Fruit fly (Drosophila melanogaster) whole organism, pupa: Measurements from ENCODE around the gene CG18731.
A peak's percentile ranks its signal among the peaks of the same experiment; 100 is the strongest.

Source experiments
- CG10348 ChIP-seq: fragments of 200-800 bp; sonication (Bioruptor generic); IDR thresholded peaks from 2 replicates; pipeline ENCODE4 v1.3.6; 2022; ENCODE audit warnings: missing biosample characterization, missing genetic modification characterization
- CG12605 ChIP-seq: fragments of 200-800 bp; sonication (Bioruptor generic); IDR thresholded peaks from 2 replicates; pipeline ENCODE4 v1.3.6; 2022; ENCODE audit warnings: missing biosample characterization, missing genetic modification characterization
- CG13204 ChIP-seq: fragments of 200-800 bp; sonication (Bioruptor generic); optimal IDR thresholded peaks from 2 replicates; lab custom pipeline; 2018; ENCODE audit warnings: missing biosample characterization, mild to moderate bottlenecking, missing genetic modification characterization, moderate library complexity
- CG14655 ChIP-seq: fragments of 200-800 bp; sonication (Bioruptor generic); optimal IDR thresholded peaks from 3 replicates; lab custom pipeline; 2017; ENCODE audit warnings: mild to moderate bottlenecking, missing biosample characterization, missing genetic modification reagents, missing genetic modification characterization
- CG15710 ChIP-seq: fragments of 200-800 bp; sonication (Bioruptor generic); optimal IDR thresholded peaks from 2 replicates; lab custom pipeline; 2018; ENCODE audit warnings: missing biosample characterization, mild to moderate bottlenecking, missing genetic modification characterization, moderate library complexity
- CG17806 ChIP-seq: fragments of 200-800 bp; sonication (Bioruptor generic); optimal IDR thresholded peaks from 2 replicates; lab custom pipeline; 2018; ENCODE audit warnings: missing biosample characterization, mild to moderate bottlenecking, missing genetic modification characterization, moderate library complexity
- CG32121 ChIP-seq: fragments of 200-800 bp; sonication (Bioruptor generic); IDR thresholded peaks from 2 replicates; pipeline ENCODE4 v1.3.6; 2022; ENCODE audit warnings: missing biosample characterization, missing genetic modification characterization
- CG34367 ChIP-seq: fragments of 200-800 bp; sonication (Bioruptor generic); optimal IDR thresholded peaks from 2 replicates; lab custom pipeline; 2018; ENCODE audit warnings: missing biosample characterization, mild to moderate bottlenecking, missing genetic modification characterization
- CG4496 ChIP-seq: fragments of 200-800 bp; sonication (Bioruptor generic); IDR thresholded peaks from 3 replicates; pipeline ENCODE4 v1.3.6; 2022; ENCODE audit warnings: missing biosample characterization, missing genetic modification characterization
- CG8159 ChIP-seq: fragments of 200-800 bp; sonication (Bioruptor generic); optimal IDR thresholded peaks from 3 replicates; lab custom pipeline; 2018; ENCODE audit warnings: missing biosample characterization, mild to moderate bottlenecking, missing genetic modification characterization, moderate library complexity
- CG8301 ChIP-seq: fragments of 200-800 bp; sonication (Bioruptor generic); optimal IDR thresholded peaks from 2 replicates; lab custom pipeline; 2018; ENCODE audit warnings: missing biosample characterization, mild to moderate bottlenecking, missing genetic modification characterization
- CG9948 ChIP-seq: fragments of 200-800 bp; sonication (Bioruptor generic); optimal IDR thresholded peaks from 2 replicates; lab custom pipeline; 2018; ENCODE audit warnings: missing biosample characterization, mild to moderate bottlenecking, missing genetic modification characterization, moderate library complexity
- D1 ChIP-seq: fragments of 200-800 bp; sonication (Bioruptor generic); optimal IDR thresholded peaks from 2 replicates; lab custom pipeline; 2018; ENCODE audit warnings: missing biosample characterization, mild to moderate bottlenecking, missing genetic modification characterization, moderate library complexity
- EcR ChIP-seq: fragments of 200-800 bp; sonication (Bioruptor generic); optimal IDR thresholded peaks from 3 replicates; lab custom pipeline; 2019; ENCODE audit warnings: missing biosample characterization, missing genetic modification characterization, mild to moderate bottlenecking, moderate library complexity, missing genetic modification reagents
- Ets98B ChIP-seq: fragments of 200-800 bp; sonication (Bioruptor generic); IDR thresholded peaks from 2 replicates; pipeline ENCODE4 v1.3.6; 2022; ENCODE audit warnings: missing biosample characterization, missing genetic modification characterization
- Pif1A ChIP-seq: fragments of 200-800 bp; sonication (Bioruptor generic); optimal IDR thresholded peaks from 3 replicates; lab custom pipeline; 2016; ENCODE audit warnings: missing biosample characterization, missing genetic modification characterization
- Pif1B ChIP-seq: fragments of 200-800 bp; sonication (Bioruptor generic); optimal IDR thresholded peaks from 3 replicates; lab custom pipeline; 2016; ENCODE audit warnings: missing biosample characterization, missing genetic modification characterization
- Snoo ChIP-seq: fragments of 200-800 bp; sonication (Bioruptor generic); optimal IDR thresholded peaks from 3 replicates; lab custom pipeline; 2017; ENCODE audit warnings: missing biosample characterization, mild to moderate bottlenecking, missing genetic modification characterization, inconsistent platforms
- fd96Ca ChIP-seq: fragments of 200-800 bp; sonication (Bioruptor generic); IDR thresholded peaks from 3 replicates; pipeline ENCODE4 v1.3.6; 2022; ENCODE audit warnings: missing biosample characterization, missing genetic modification characterization
- gl ChIP-seq: fragments of 200-800 bp; sonication (Bioruptor generic); optimal IDR thresholded peaks from 2 replicates; lab custom pipeline; 2018; ENCODE audit warnings: missing biosample characterization, mild to moderate bottlenecking, missing genetic modification characterization
- rn ChIP-seq: fragments of 200-800 bp; sonication (Bioruptor generic); IDR thresholded peaks from 2 replicates; pipeline ENCODE4 v1.3.6; 2022; ENCODE audit warnings: missing biosample characterization, missing genetic modification characterization

CG18731 gene

dm6 chr3R:29756153-29756552, 31.3 kb downstream of the CG18731 start:
- no peak for TF ChIP-seq CG4496 (GFP tag; lab: Robert Waterston, UW)
- no peak for TF ChIP-seq Pif1B (GFP tag; lab: Kevin White, UChicago)
- no peak for TF ChIP-seq CG8159 (tag; lab: Kevin White, UChicago)
- no peak for TF ChIP-seq CG13204 (GFP tag; lab: Kevin White, UChicago)
- TF ChIP-seq Snoo (tag; lab: Kevin White, UChicago): no peak
- TF ChIP-seq D1 (tag; lab: Kevin White, UChicago): no peak
- no peak for TF ChIP-seq CG17806
- TF ChIP-seq, all 21 proteins: peak for 0

DNA sequence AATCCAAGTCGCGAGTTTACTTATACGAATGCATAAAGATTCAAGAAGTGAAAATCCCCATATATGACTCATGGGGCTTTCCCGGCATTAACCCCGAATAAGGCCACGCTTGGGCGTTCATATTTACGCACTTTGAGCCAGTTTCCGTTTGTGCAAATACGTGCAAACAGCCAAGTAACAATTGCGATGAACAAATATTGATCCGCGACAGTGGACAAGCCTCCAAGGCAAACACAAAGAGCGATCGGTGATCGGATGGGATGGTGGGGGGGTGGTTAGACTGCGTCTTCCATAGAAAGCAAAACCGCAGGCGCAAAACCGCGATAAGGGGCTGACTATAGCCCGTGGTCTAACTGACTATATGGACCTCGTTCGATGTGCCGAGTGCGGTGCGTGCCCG, 32.4 kb downstream of the CG18731 start:
- no peak for TF ChIP-seq D1 (tag; lab: Kevin White, UChicago)
- TF ChIP-seq CG32121: no peak; the same call in 1 of the 2 replicates
- peak; percentile 83 for TF ChIP-seq CG13204 (GFP tag; lab: Kevin White, UChicago)
- peak; percentile 40 for TF ChIP-seq CG12605 (GFP tag; lab: Robert Waterston, UW)
- no peak for TF ChIP-seq CG8301
- TF ChIP-seq rn (GFP tag; lab: Robert Waterston, UW): 0 out of 2 replicates have a peak, but pooled peaks have one; percentile 18
- TF ChIP-seq CG17806: no peak
- peak; percentile 35 for TF ChIP-seq EcR (GFP tag; lab: Kevin White, UChicago)
- TF ChIP-seq CG9948: no peak
- TF ChIP-seq CG10348 (GFP tag; lab: Robert Waterston, UW): no peak
- peak; percentile 52 for TF ChIP-seq CG34367 (tag; lab: Kevin White, UChicago)
- peak; percentile 62 for TF ChIP-seq Pif1A (GFP tag; lab: Kevin White, UChicago)
- no peak for TF ChIP-seq CG15710 (tag; lab: Kevin White, UChicago)
- no peak for TF ChIP-seq Snoo (tag; lab: Kevin White, UChicago)
- TF ChIP-seq CG14655: no peak
- no peak for TF ChIP-seq Pif1B (GFP tag; lab: Kevin White, UChicago)
- peak; percentile 74 for TF ChIP-seq gl
- TF ChIP-seq Ets98B (GFP tag; lab: Robert Waterston, UW): peak; percentile 37; the same call in 1 of the 2 replicates
- no peak for TF ChIP-seq CG8159 (tag; lab: Kevin White, UChicago)
- TF ChIP-seq CG4496 (GFP tag; lab: Robert Waterston, UW): peak; percentile 36; the same call in 2 of the 3 replicates
- peak; percentile 49 for TF ChIP-seq fd96Ca (GFP tag; lab: Robert Waterston, UW)

dm6 chr3R:29757681-29758080, 32.9 kb downstream of the CG18731 start:
- TF ChIP-seq CG12605 (GFP tag; lab: Robert Waterston, UW): no peak
- TF ChIP-seq CG8301: peak; percentile 55
- TF ChIP-seq CG14655: peak; percentile 63
- TF ChIP-seq fd96Ca (GFP tag; lab: Robert Waterston, UW): peak; percentile 72
- peak; percentile 38 for TF ChIP-seq Ets98B (GFP tag; lab: Robert Waterston, UW)
- peak; percentile 42 for TF ChIP-seq CG17806
- peak; percentile 53 for TF ChIP-seq CG8159 (tag; lab: Kevin White, UChicago)
- peak; percentile 38 for TF ChIP-seq CG15710 (tag; lab: Kevin White, UChicago)
- TF ChIP-seq CG4496 (GFP tag; lab: Robert Waterston, UW): peak; percentile 71
- TF ChIP-seq Snoo (tag; lab: Kevin White, UChicago): peak; percentile 5
- peak; percentile 37 for TF ChIP-seq CG32121
- TF ChIP-seq Pif1B (GFP tag; lab: Kevin White, UChicago): peak; percentile 47
- TF ChIP-seq D1 (tag; lab: Kevin White, UChicago): peak; percentile 10
- TF ChIP-seq CG9948: peak; percentile 34
- TF ChIP-seq Pif1A (GFP tag; lab: Kevin White, UChicago): no peak
- TF ChIP-seq rn (GFP tag; lab: Robert Waterston, UW): no peak
- TF ChIP-seq, all 21 proteins: peak for 13

DNA sequence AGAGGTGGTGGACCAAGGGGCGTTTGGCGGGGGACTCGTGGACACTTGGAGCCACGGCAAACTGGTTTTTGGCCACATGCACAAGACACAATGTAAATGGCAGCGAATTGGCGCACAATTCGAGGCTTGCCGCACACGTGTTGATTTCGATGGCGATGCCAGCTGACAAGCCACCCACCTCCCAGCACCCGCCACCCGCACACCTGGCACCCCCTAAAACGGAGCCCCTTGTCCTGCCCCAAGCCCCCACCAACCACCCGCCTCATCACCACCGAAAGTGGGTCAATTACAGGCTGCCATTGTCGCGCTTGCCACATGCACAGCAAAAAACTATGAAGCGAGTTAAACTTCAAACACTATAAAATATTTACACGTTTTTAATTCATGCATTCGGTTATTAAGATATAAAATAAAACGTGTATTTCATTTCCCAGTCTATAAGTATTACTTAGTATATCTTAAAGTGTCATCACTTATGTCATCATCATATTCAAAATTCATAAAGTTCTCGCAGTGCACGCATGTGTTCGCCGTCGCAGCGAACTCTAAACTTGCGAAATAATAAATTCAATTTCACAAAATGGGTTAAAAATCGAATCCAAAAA, 33.4 kb downstream of the CG18731 start:
- TF ChIP-seq CG9948 (peak; percentile 50), Pif1A (GFP tag; lab: Kevin White, UChicago) (peak; percentile 60), EcR (GFP tag; lab: Kevin White, UChicago) (no peak), CG14655 (peak; percentile 38), Pif1B (GFP tag; lab: Kevin White, UChicago) (peak; percentile 19), Snoo (tag; lab: Kevin White, UChicago) (peak; percentile 35), CG17806 (peak; percentile 46), CG15710 (tag; lab: Kevin White, UChicago) (peak; percentile 24), CG34367 (tag; lab: Kevin White, UChicago) (peak; percentile 18), CG32121 (peak; percentile 83), fd96Ca (GFP tag; lab: Robert Waterston, UW) (peak; percentile 61; the same call in 2 of the 3 replicates), Ets98B (GFP tag; lab: Robert Waterston, UW) (peak; percentile 80), gl (no peak), D1 (tag; lab: Kevin White, UChicago) (no peak), CG10348 (GFP tag; lab: Robert Waterston, UW) (0 out of 2 replicates have a peak, but pooled peaks have one; percentile 41), rn (GFP tag; lab: Robert Waterston, UW) (peak; percentile 58), CG12605 (GFP tag; lab: Robert Waterston, UW) (peak; percentile 66), CG8301 (peak; percentile 61), CG4496 (GFP tag; lab: Robert Waterston, UW) (peak; percentile 84), CG8159 (tag; lab: Kevin White, UChicago) (peak; percentile 57), CG13204 (GFP tag; lab: Kevin White, UChicago) (no peak)

- no peak for TF ChIP-seq CG12605 (GFP tag; lab: Robert Waterston, UW)
- no peak for TF ChIP-seq CG32121
- no peak for TF ChIP-seq Pif1B (GFP tag; lab: Kevin White, UChicago)
- no peak for TF ChIP-seq Pif1A (GFP tag; lab: Kevin White, UChicago)
- TF ChIP-seq CG34367 (tag; lab: Kevin White, UChicago): no peak
- TF ChIP-seq Snoo (tag; lab: Kevin White, UChicago): no peak
- no peak for TF ChIP-seq Ets98B (GFP tag; lab: Robert Waterston, UW)
- no peak for TF ChIP-seq gl
- no peak for TF ChIP-seq CG8159 (tag; lab: Kevin White, UChicago)
- TF ChIP-seq CG9948: no peak
- no peak for TF ChIP-seq CG14655
- no peak for TF ChIP-seq CG4496 (GFP tag; lab: Robert Waterston, UW)
- no peak for TF ChIP-seq CG17806
Observed at dm6 chr3R:29758734-29759131, 33.9 kb downstream of the CG18731 start.
